Fruit fly (Drosophila melanogaster) whole organism, embryonic: ENCODE data around the gene Rpn11.
A peak's percentile ranks its signal among the peaks of the same experiment; 100 is the strongest.

Source experiments
- CG10267 ChIP-seq: fragments of 200-800 bp; sonication (Bioruptor generic); optimal IDR thresholded peaks from 2 replicates; lab custom pipeline; 2018; ENCODE audit warnings: missing biosample characterization, mild to moderate bottlenecking, missing genetic modification characterization, moderate library complexity
- CG13424 ChIP-seq: fragments of 200-800 bp; sonication (Bioruptor generic); optimal IDR thresholded peaks from 2 replicates; lab custom pipeline; 2019; ENCODE audit warnings: missing biosample characterization, mild to moderate bottlenecking, missing genetic modification characterization, moderate library complexity
- CG14710 ChIP-seq: fragments of 200-800 bp; sonication (Bioruptor generic); optimal IDR thresholded peaks from 3 replicates; lab custom pipeline; 2019; ENCODE audit warnings: missing biosample characterization, mild to moderate bottlenecking, missing genetic modification characterization, moderate library complexity
- CG7271 ChIP-seq: fragments of 200-800 bp; sonication (Bioruptor generic); optimal IDR thresholded peaks from 2 replicates; lab custom pipeline; 2018; ENCODE audit warnings: missing biosample characterization, mild to moderate bottlenecking, missing genetic modification characterization, moderate library complexity
- D19B ChIP-seq: fragments of 200-800 bp; sonication (Bioruptor generic); optimal IDR thresholded peaks from 2 replicates; lab custom pipeline; 2017; ENCODE audit warnings: missing biosample characterization, mild to moderate bottlenecking, missing genetic modification characterization
- al ChIP-seq: fragments of 200-800 bp; sonication (Bioruptor generic); IDR thresholded peaks from 2 replicates; pipeline ENCODE4 v1.3.6; 2022; ENCODE audit warnings: missing biosample characterization, missing genetic modification characterization
- sc ChIP-seq, 3 experiments: fragments of >200 bp in 2 of 3; fragments of 200-800 bp in 1 of 3; sonication (Bioruptor generic) in 1 of 3; optimal IDR thresholded peaks; 2 replicates in 2 of 3; 3 replicates in 1 of 3; lab custom pipeline; 2017; ENCODE audit warnings: mild to moderate bottlenecking in 1 of 3, missing biosample characterization in 1 of 3, missing genetic modification characterization in 1 of 3, missing genetic modification reagents in 1 of 3

dm6 chr2L:5010784-5011260, 48.8 kb downstream of the Rpn11 start, which contains the start of the genes CG31917, Tfb5 and SelT:
- TF ChIP-seq CG14710 (peak; percentile 69), CG13424 (peak; percentile 70), al (GFP tag; lab: Robert Waterston, UW) (no peak), CG10267 (tag; lab: Kevin White, UChicago) (peak; percentile 52), D19B (GFP tag; lab: Kevin White, UChicago) (no peak), sc (optimal IDR thresholded peaks at IDR 0.05; lab: Kevin White, UChicago) (no peak), sc (GFP tag; optimal IDR thresholded peaks at IDR 0.05; lab: Kevin White, UChicago) (no peak), CG7271 (tag; lab: Kevin White, UChicago) (no peak)
